Worm (Caenorhabditis elegans) whole organism, early embryonic: Measurements from ENCODE around the gene cht-5.

Experiments used
- F13C5.2 ChIP-seq: sonication (generic microtip); optimal IDR thresholded peaks from 2 replicates; lab custom pipeline; 2017; ENCODE audit warnings: mild to moderate bottlenecking, missing genetic modification characterization, inconsistent platforms, missing compliant biosample characterization
- aly-1 ChIP-seq: sonication (generic microtip); optimal IDR thresholded peaks from 2 replicates; lab custom pipeline; 2016; ENCODE audit warnings: missing genetic modification characterization, missing compliant biosample characterization
- ama-1 ChIP-seq: fragments of 150-350 bp; optimal IDR thresholded peaks from 2 replicates; lab custom pipeline; 2014
- flt-1 ChIP-seq: fragments of 200-800 bp; sonication (Bioruptor generic); IDR thresholded peaks from 2 replicates; pipeline ENCODE4 v1.3.6; 2022; ENCODE audit warnings: missing genetic modification characterization, missing compliant biosample characterization
- hmbx-1 ChIP-seq: sonication (generic microtip); optimal IDR thresholded peaks from 2 replicates; lab custom pipeline; 2016; ENCODE audit warnings: mild to moderate bottlenecking, missing genetic modification characterization, missing compliant biosample characterization
- hmg-4 ChIP-seq: fragments of 200-800 bp; sonication (Bioruptor generic); optimal IDR thresholded peaks from 2 replicates; lab custom pipeline; 2018; ENCODE audit warnings: mild to moderate bottlenecking, missing genetic modification characterization, missing compliant biosample characterization
- pes-1 ChIP-seq: fragments of 200-800 bp; sonication (Bioruptor generic); IDR thresholded peaks from 2 replicates; pipeline ENCODE4 v1.3.6; 2022; ENCODE audit warnings: missing genetic modification reagents, missing genetic modification characterization, missing compliant biosample characterization
- scrt-1 ChIP-seq: fragments of 200-800 bp; sonication (Bioruptor generic); IDR thresholded peaks from 2 replicates; pipeline ENCODE4 v1.3.6; 2022; ENCODE audit warnings: missing genetic modification characterization, missing compliant biosample characterization
- sea-1 ChIP-seq: fragments of 200-800 bp; sonication (Bioruptor generic); conservative IDR thresholded peaks from 2 replicates; pipeline ENCODE4 v1.3.6; 2022; ENCODE audit warnings: missing genetic modification characterization, missing compliant biosample characterization
- tbx-11 ChIP-seq: fragments of 200-800 bp; sonication (Bioruptor generic); IDR thresholded peaks from 2 replicates; pipeline ENCODE4 v1.3.6; 2022; ENCODE audit warnings: missing genetic modification characterization, missing compliant biosample characterization
- tbx-37 ChIP-seq: fragments of 200-800 bp; sonication (Bioruptor generic); conservative IDR thresholded peaks from 2 replicates; pipeline ENCODE4 v1.3.6; 2022; ENCODE audit warnings: missing genetic modification reagents, missing genetic modification characterization, missing compliant biosample characterization
- tra-4 ChIP-seq: sonication (generic microtip); optimal IDR thresholded peaks from 2 replicates; lab custom pipeline; 2017; ENCODE audit warnings: missing genetic modification characterization, missing compliant biosample characterization

DNA sequence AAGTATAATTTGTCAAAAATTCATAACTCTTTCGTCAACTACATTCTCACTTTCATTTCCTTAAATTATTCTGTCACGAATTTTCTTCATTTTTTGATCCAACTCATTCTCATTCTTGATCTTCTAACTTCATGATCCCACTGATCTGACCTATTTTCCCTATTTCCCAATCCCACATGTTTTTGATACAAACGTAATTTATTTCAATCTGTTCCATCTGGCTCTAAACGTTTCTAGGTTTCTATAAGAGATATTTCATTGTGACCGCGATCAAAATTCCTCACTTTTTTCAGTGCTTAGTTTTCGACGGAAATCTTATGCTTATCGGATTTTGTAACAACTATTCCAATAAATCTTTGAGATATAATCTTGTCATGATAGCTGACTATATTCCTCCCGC lies 48.8 kb upstream of the cht-5 start:
- TF ChIP-seq ama-1 (lab: Kevin White, UChicago) = no peak
- no peak for TF ChIP-seq tbx-37
- no peak for TF ChIP-seq tra-4 (tag; lab: Kevin White, UChicago)
- TF ChIP-seq hmg-4 (GFP tag; lab: Kevin White, UChicago) = no peak
- no peak for TF ChIP-seq tbx-11 (GFP tag; lab: Robert Waterston, UW)
- TF ChIP-seq pes-1 = no peak
- TF ChIP-seq flt-1 (GFP tag; lab: Robert Waterston, UW) = no peak
- no peak for TF ChIP-seq scrt-1 (GFP tag; lab: Robert Waterston, UW)
- no peak for TF ChIP-seq aly-1
- no peak for TF ChIP-seq sea-1 (GFP tag; lab: Robert Waterston, UW)
- no peak for TF ChIP-seq hmbx-1
- TF ChIP-seq F13C5.2 = no peak
